Fruit fly (Drosophila melanogaster): ENCODE data around the gene CG14362.

DNA sequence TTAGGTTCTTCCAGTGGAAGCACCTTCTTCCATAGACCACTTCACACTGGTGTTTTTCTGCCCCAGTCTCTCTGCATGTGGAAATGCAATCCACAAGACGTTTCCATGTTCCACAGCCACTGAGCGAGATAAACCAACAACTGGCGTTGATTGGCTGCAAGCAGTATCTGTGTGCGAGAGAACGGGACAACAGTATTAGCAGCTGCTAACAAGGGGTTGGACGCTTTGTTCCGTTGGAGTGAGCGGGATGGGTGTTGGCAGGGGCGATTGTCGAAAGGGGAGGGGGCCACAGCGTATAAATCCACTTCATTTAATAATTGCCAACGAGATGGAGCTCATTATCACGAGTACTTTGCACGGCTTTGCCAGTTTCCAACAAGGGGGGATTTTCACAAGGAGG is 21.9 kb upstream of the CG14362 start:
- TF ChIP-seq h (GFP tag; optimal IDR thresholded peaks at IDR 0.05) (no peak), Vsx2 (GFP tag; optimal IDR thresholded peaks at IDR 0.05; ENCODE audit: partially characterized antibody) (peak; percentile 88), Abd-B (GFP tag; optimal IDR thresholded peaks at IDR 0.05) (no peak), Rel (GFP tag; optimal IDR thresholded peaks at IDR 0.05) (no peak), Rel (tag; optimal IDR thresholded peaks at IDR 0.05) (no peak), usp (GFP tag; optimal IDR thresholded peaks at IDR 0.05) (no peak), psq (GFP tag; optimal IDR thresholded peaks at IDR 0.05) (no peak), Jra (GFP tag; optimal IDR thresholded peaks at IDR 0.05) (no peak), Dfd (GFP tag; optimal IDR thresholded peaks at IDR 0.05) (no peak)
